Worm (Caenorhabditis elegans) whole organism, L3 larva: ENCODE data around the gene T02C5.1.

ENCODE experiments used
- ama-1 ChIP-seq: fragments of 150-350 bp; optimal IDR thresholded peaks from 2 replicates; lab custom pipeline; 2018
- elt-3 ChIP-seq, 3 experiments: fragments of 150-350 bp in 1 of 3; sonication (generic microtip) in 2 of 3; optimal IDR thresholded peaks; 2 replicates in 2 of 3; 4 replicates in 1 of 3; lab custom pipeline; 2014 to 2017; ENCODE audit warnings: missing biosample characterization in 3 of 3, missing genetic modification characterization in 3 of 3
- lin-39 ChIP-seq: fragments of 150-350 bp; optimal IDR thresholded peaks from 2 replicates; lab custom pipeline; 2018; ENCODE audit warnings: missing biosample characterization, missing genetic modification reagents, missing genetic modification characterization

DNA sequence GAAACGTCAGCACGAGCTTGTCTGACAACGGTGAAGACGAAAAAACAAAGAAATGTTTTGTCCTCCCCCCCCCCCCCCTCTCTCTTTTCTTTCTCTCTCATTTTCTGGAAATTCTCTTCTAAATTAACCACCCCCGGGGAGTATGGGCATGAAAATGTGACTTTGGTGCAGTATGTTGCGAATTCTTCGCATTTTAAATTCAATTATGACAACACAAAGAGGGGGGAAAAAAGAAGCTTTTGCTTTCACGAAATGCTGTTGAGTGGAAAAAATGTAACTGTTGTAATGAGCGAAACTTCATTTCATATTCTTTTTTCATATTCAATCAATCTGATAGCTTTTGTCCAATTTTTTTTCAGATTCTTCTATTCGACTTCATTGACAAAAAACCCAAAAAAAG lies 40.4 kb upstream of the T02C5.1 start:
- no peak for TF ChIP-seq lin-39 (tag; lab: Kevin White, UChicago)
- no peak for TF ChIP-seq ama-1
- TF ChIP-seq elt-3 (tag; optimal IDR thresholded peaks at IDR 0.05; lab: Kevin White, UChicago) = no peak
